Worm (Caenorhabditis elegans): ENCODE measurements around the gene mrps-25.

- TF ChIP-seq nhr-76 (tag; optimal IDR thresholded peaks at IDR 0.05) (no peak), alr-1 (tag; optimal IDR thresholded peaks at IDR 0.05; ENCODE audit: borderline replicate concordance) (no peak)
Observed at ce11 chrIV:1086913-1087312, 30.2 kb downstream of the mrps-25 start, which contains the start of gene csn-4.
